Fruit fly (Drosophila melanogaster) whole organism, embryonic: ENCODE data around the gene Arl6IP1.
A peak's percentile ranks its signal among the peaks of the same experiment; 100 is the strongest.

ENCODE experiments used
- Awh ChIP-seq: fragments of 200-800 bp; sonication (Bioruptor generic); IDR thresholded peaks from 2 replicates; pipeline ENCODE4, ENCODE4 v1.3.6; 2022; ENCODE audit warnings: missing biosample characterization, missing genetic modification characterization
- B-H2 ChIP-seq: fragments of 200-800 bp; sonication (Bioruptor generic); optimal IDR thresholded peaks from 2 replicates; lab custom pipeline; 2018; ENCODE audit warnings: missing biosample characterization, mild to moderate bottlenecking, missing genetic modification characterization
- BEAF-32 ChIP-seq: fragments of 200-800 bp; sonication (Bioruptor generic); optimal IDR thresholded peaks from 3 replicates; lab custom pipeline; 2017; ENCODE audit warnings: missing biosample characterization, missing genetic modification characterization, mild to moderate bottlenecking, moderate library complexity, missing genetic modification reagents
- CG10543 ChIP-seq: fragments of 200-800 bp; sonication (Bioruptor generic); optimal IDR thresholded peaks from 3 replicates; lab custom pipeline; 2017; ENCODE audit warnings: missing biosample characterization, mild to moderate bottlenecking, missing genetic modification characterization, moderate library complexity
- CG10654 ChIP-seq: fragments of 200-800 bp; sonication (Bioruptor generic); optimal IDR thresholded peaks from 2 replicates; lab custom pipeline; 2016; ENCODE audit warnings: missing biosample characterization, missing genetic modification characterization
- CG11456 ChIP-seq: fragments of 200-800 bp; sonication (Bioruptor generic); IDR thresholded peaks from 3 replicates; pipeline ENCODE4 v1.3.6; 2022; ENCODE audit warnings: missing biosample characterization, missing genetic modification characterization
- CG12071 ChIP-seq: fragments of 200-800 bp; sonication (Bioruptor generic); optimal IDR thresholded peaks from 3 replicates; lab custom pipeline; 2018; ENCODE audit warnings: missing biosample characterization, mild to moderate bottlenecking, missing genetic modification characterization
- CG12299 ChIP-seq: fragments of 200-800 bp; sonication (Bioruptor generic); optimal IDR thresholded peaks from 2 replicates; lab custom pipeline; 2018; ENCODE audit warnings: missing biosample characterization, mild to moderate bottlenecking, missing genetic modification characterization
- CG1233 ChIP-seq: fragments of 200-800 bp; sonication (Bioruptor generic); optimal IDR thresholded peaks from 4 replicates; lab custom pipeline; 2018; ENCODE audit warnings: missing biosample characterization, mild to moderate bottlenecking, missing genetic modification characterization
- CG14441 ChIP-seq: fragments of 200-800 bp; sonication (Bioruptor generic); IDR thresholded peaks from 2 replicates; pipeline ENCODE4 v1.3.6; 2022; ENCODE audit warnings: missing biosample characterization, missing genetic modification characterization
- CG14710 ChIP-seq: fragments of 200-800 bp; sonication (Bioruptor generic); optimal IDR thresholded peaks from 3 replicates; lab custom pipeline; 2019; ENCODE audit warnings: missing biosample characterization, mild to moderate bottlenecking, missing genetic modification characterization, moderate library complexity
- CG15011 ChIP-seq: fragments of 200-800 bp; sonication (Bioruptor generic); optimal IDR thresholded peaks from 3 replicates; lab custom pipeline; 2018; ENCODE audit warnings: missing biosample characterization, mild to moderate bottlenecking, missing genetic modification characterization
- CG15696 ChIP-seq: fragments of 200-800 bp; sonication (Bioruptor generic); optimal IDR thresholded peaks from 2 replicates; lab custom pipeline; 2019; ENCODE audit warnings: missing biosample characterization, mild to moderate bottlenecking, missing genetic modification characterization, moderate library complexity
- CG31224 ChIP-seq: fragments of 200-800 bp; sonication (Bioruptor generic); IDR thresholded peaks from 2 replicates; pipeline ENCODE4 v1.3.6; 2022; ENCODE audit warnings: missing biosample characterization, missing genetic modification characterization
- CG5245 ChIP-seq: fragments of 200-800 bp; sonication (Bioruptor generic); optimal IDR thresholded peaks from 3 replicates; lab custom pipeline; 2016; ENCODE audit warnings: missing biosample characterization, missing genetic modification characterization
- CG7372 ChIP-seq: fragments of 200-800 bp; sonication (Bioruptor generic); IDR thresholded peaks from 2 replicates; pipeline ENCODE4 v1.3.6; 2022; ENCODE audit warnings: missing biosample characterization, missing genetic modification characterization
- CG7987 ChIP-seq: fragments of 200-800 bp; sonication (Bioruptor generic); optimal IDR thresholded peaks from 2 replicates; lab custom pipeline; 2018; ENCODE audit warnings: missing biosample characterization, mild to moderate bottlenecking, missing genetic modification characterization, moderate library complexity
- CG8290 ChIP-seq, 3 experiments: fragments of 200-800 bp; sonication (Bioruptor generic); optimal IDR thresholded peaks; 2 replicates each; lab custom pipeline; 2016 to 2019; ENCODE audit warnings: missing biosample characterization in 3 of 3, missing genetic modification characterization in 3 of 3, mild to moderate bottlenecking in 2 of 3, moderate library complexity in 1 of 3
- Ets65A ChIP-seq: fragments of 200-800 bp; sonication (Bioruptor generic); peaks from one replicate; lab custom pipeline; 2016; ENCODE audit warnings: missing biosample characterization, missing genetic modification characterization
- Ets97D ChIP-seq: fragments of 200-800 bp; sonication (Bioruptor generic); optimal IDR thresholded peaks from 3 replicates; lab custom pipeline; 2016; ENCODE audit warnings: missing biosample characterization, missing genetic modification characterization
- Gsc ChIP-seq: fragments of 200-800 bp; sonication (Bioruptor generic); IDR thresholded peaks from 2 replicates; pipeline ENCODE4 v1.3.6; 2022; ENCODE audit warnings: missing biosample characterization, missing genetic modification characterization
- HLH4C ChIP-seq: fragments of 200-800 bp; sonication (Bioruptor generic); IDR thresholded peaks from 3 replicates; pipeline ENCODE4 v1.3.6; 2022; ENCODE audit warnings: missing biosample characterization, missing genetic modification characterization; ENCODE audit not compliant: partially characterized antibody
- Hr3 ChIP-seq: fragments of 200-800 bp; sonication (Bioruptor generic); optimal IDR thresholded peaks from 3 replicates; lab custom pipeline; 2016; ENCODE audit warnings: missing biosample characterization, missing genetic modification characterization
- Hr51 ChIP-seq, 2 experiments: fragments of 200-800 bp; sonication (Bioruptor generic); optimal IDR thresholded peaks; 2 replicates in 1 of 2; 3 replicates in 1 of 2; lab custom pipeline; 2016 to 2018; ENCODE audit warnings: missing biosample characterization in 2 of 2, missing genetic modification characterization in 2 of 2, mild to moderate bottlenecking in 1 of 2, moderate library complexity in 1 of 2
- Max ChIP-seq: fragments of 200-800 bp; sonication (Bioruptor generic); optimal IDR thresholded peaks from 2 replicates; lab custom pipeline; 2016; ENCODE audit warnings: missing biosample characterization, mild to moderate bottlenecking, missing genetic modification characterization
- Rx ChIP-seq: fragments of 200-800 bp; sonication (Bioruptor generic); IDR thresholded peaks from 2 replicates; pipeline ENCODE4 v1.3.6; 2022; ENCODE audit warnings: missing biosample characterization, missing genetic modification characterization
- Sry-δ ChIP-seq: fragments of 200-800 bp; sonication (Bioruptor generic); optimal IDR thresholded peaks from 2 replicates; lab custom pipeline; 2016; ENCODE audit warnings: missing biosample characterization, missing genetic modification characterization
- YL-1 ChIP-seq: fragments of 200-800 bp; sonication (Bioruptor generic); optimal IDR thresholded peaks from 3 replicates; lab custom pipeline; 2017; ENCODE audit warnings: missing biosample characterization, mild to moderate bottlenecking, missing genetic modification characterization
- abd-A ChIP-seq: fragments of 200-800 bp; sonication (Bioruptor generic); optimal IDR thresholded peaks from 3 replicates; lab custom pipeline; 2019; ENCODE audit warnings: missing biosample characterization, mild to moderate bottlenecking, missing genetic modification characterization, moderate library complexity
- crol ChIP-seq: fragments of 200-800 bp; sonication (Bioruptor generic); IDR thresholded peaks from 2 replicates; pipeline ENCODE4 v1.3.6; 2022; ENCODE audit warnings: missing biosample characterization, missing genetic modification characterization
- dmrt99B ChIP-seq: fragments of 200-800 bp; sonication (Bioruptor generic); optimal IDR thresholded peaks from 2 replicates; lab custom pipeline; 2018; ENCODE audit warnings: missing biosample characterization, mild to moderate bottlenecking, missing genetic modification characterization, moderate library complexity
- fd102C ChIP-seq: fragments of 200-800 bp; sonication (Bioruptor generic); optimal IDR thresholded peaks from 2 replicates; lab custom pipeline; 2018; ENCODE audit warnings: missing biosample characterization, mild to moderate bottlenecking, missing genetic modification characterization, moderate library complexity
- fd3F ChIP-seq: fragments of 200-800 bp; sonication (Bioruptor generic); optimal IDR thresholded peaks from 2 replicates; lab custom pipeline; 2018; ENCODE audit warnings: missing biosample characterization, mild to moderate bottlenecking, missing genetic modification characterization, moderate library complexity
- fu2 ChIP-seq: fragments of 200-800 bp; sonication (Bioruptor generic); optimal IDR thresholded peaks from 2 replicates; lab custom pipeline; 2016; ENCODE audit warnings: missing biosample characterization, missing genetic modification characterization
- gcm2 ChIP-seq: fragments of 200-800 bp; sonication (Bioruptor generic); optimal IDR thresholded peaks from 2 replicates; lab custom pipeline; 2016; ENCODE audit warnings: missing biosample characterization, missing genetic modification characterization
- grn ChIP-seq: fragments of 200-800 bp; sonication (Bioruptor generic); optimal IDR thresholded peaks from 3 replicates; lab custom pipeline; 2017; ENCODE audit warnings: missing biosample characterization, missing genetic modification characterization
- hb ChIP-seq: fragments of 200-800 bp; sonication (Bioruptor generic); IDR thresholded peaks from 3 replicates; pipeline ENCODE4 v1.3.6; 2022; ENCODE audit warnings: missing biosample characterization, missing genetic modification characterization; ENCODE audit not compliant: partially characterized antibody
- inv ChIP-seq: fragments of 200-800 bp; sonication (Bioruptor generic); IDR thresholded peaks from 2 replicates; pipeline ENCODE4 v1.3.6; 2022; ENCODE audit warnings: missing biosample characterization, missing genetic modification characterization; ENCODE audit not compliant: partially characterized antibody
- jigr1 ChIP-seq: fragments of 200-800 bp; sonication (Bioruptor generic); IDR thresholded peaks from 3 replicates; pipeline ENCODE4 v1.3.6; 2022; ENCODE audit warnings: missing biosample characterization, missing genetic modification characterization
- kay ChIP-seq: fragments of 200-800 bp; sonication (Bioruptor generic); optimal IDR thresholded peaks from 2 replicates; lab custom pipeline; 2016; ENCODE audit warnings: missing biosample characterization, missing genetic modification characterization
- kni ChIP-seq: fragments of 200-800 bp; sonication (Bioruptor generic); optimal IDR thresholded peaks from 3 replicates; lab custom pipeline; 2017; ENCODE audit warnings: mild to moderate bottlenecking, missing biosample characterization, missing genetic modification reagents, missing genetic modification characterization
- lmd ChIP-seq: fragments of 200-800 bp; sonication (Bioruptor generic); IDR thresholded peaks from 2 replicates; pipeline ENCODE4 v1.3.6; 2022; ENCODE audit warnings: missing biosample characterization, missing genetic modification characterization
- mirr ChIP-seq: fragments of 200-800 bp; sonication (Bioruptor generic); optimal IDR thresholded peaks from 3 replicates; lab custom pipeline; 2018; ENCODE audit warnings: missing biosample characterization, mild to moderate bottlenecking, missing genetic modification characterization
- mld ChIP-seq: fragments of 200-800 bp; sonication (Bioruptor generic); IDR thresholded peaks from 3 replicates; pipeline ENCODE4 v1.3.6; 2022; ENCODE audit warnings: missing biosample characterization, missing genetic modification characterization; ENCODE audit not compliant: partially characterized antibody
- odd ChIP-seq: fragments of 200-800 bp; sonication (Bioruptor generic); optimal IDR thresholded peaks from 2 replicates; lab custom pipeline; 2017; ENCODE audit warnings: missing biosample characterization, mild to moderate bottlenecking, missing genetic modification characterization
- pb ChIP-seq: fragments of 200-800 bp; sonication (Bioruptor generic); optimal IDR thresholded peaks from 3 replicates; lab custom pipeline; 2016; ENCODE audit warnings: missing biosample characterization, missing genetic modification characterization
- ro ChIP-seq: fragments of 200-800 bp; sonication (Bioruptor generic); IDR thresholded peaks from 2 replicates; pipeline ENCODE4 v1.3.6; 2022; ENCODE audit warnings: missing biosample characterization, missing genetic modification characterization
- sima ChIP-seq: fragments of 200-800 bp; sonication (Bioruptor generic); optimal IDR thresholded peaks from 2 replicates; lab custom pipeline; 2016; ENCODE audit warnings: missing biosample characterization, missing genetic modification characterization
- sob ChIP-seq: fragments of 200-800 bp; sonication (Bioruptor generic); IDR thresholded peaks from 2 replicates; pipeline ENCODE4 v1.3.6; 2022; ENCODE audit warnings: missing biosample characterization, missing genetic modification characterization
- vfl ChIP-seq: fragments of 200-800 bp; sonication (Bioruptor generic); optimal IDR thresholded peaks from 2 replicates; lab custom pipeline; 2016; ENCODE audit warnings: missing biosample characterization, missing genetic modification characterization
- wek ChIP-seq: fragments of 200-800 bp; sonication (Bioruptor generic); optimal IDR thresholded peaks from 3 replicates; lab custom pipeline; 2018; ENCODE audit warnings: missing biosample characterization, mild to moderate bottlenecking, missing genetic modification characterization, moderate library complexity

The Arl6IP1 gene

dm6 chr3R:16650950-16651349 is 7.5 kb downstream of the Arl6IP1 start, which contains the start of gene Mettl4 (continued):
- TF ChIP-seq vfl (GFP tag; lab: Kevin White, UChicago) (no peak), Gsc (GFP tag; lab: Robert Waterston, UW) (no peak), CG11456 (no peak), abd-A (tag; lab: Kevin White, UChicago) (no peak), CG10654 (GFP tag; lab: Kevin White, UChicago) (no peak), kay (no peak), jigr1 (GFP tag; lab: Robert Waterston, UW) (no peak), inv (GFP tag; lab: Robert Waterston, UW) (0 out of 2 replicates have a peak, but pooled peaks have one; percentile 9), B-H2 (no peak), CG15696 (no peak), CG14441 (no peak), lmd (GFP tag; lab: Robert Waterston, UW) (no peak), Max (GFP tag; lab: Kevin White, UChicago) (no peak), Rx (GFP tag; lab: Robert Waterston, UW) (no peak), sob (GFP tag; lab: Robert Waterston, UW) (no peak), CG5245 (GFP tag; lab: Kevin White, UChicago) (no peak), hb (GFP tag; lab: Robert Waterston, UW) (peak; percentile 54; the same call in 1 of the 3 replicates), CG14710 (tag; lab: Kevin White, UChicago) (peak; percentile 21), mld (GFP tag; lab: Robert Waterston, UW) (no peak), Sry-δ (GFP tag; lab: Kevin White, UChicago) (peak; percentile 62), mirr (GFP tag; lab: Kevin White, UChicago) (no peak), CG7987 (GFP tag; lab: Kevin White, UChicago) (no peak), kni (GFP tag; lab: Kevin White, UChicago) (no peak), YL-1 (GFP tag; lab: Kevin White, UChicago) (no peak), sima (GFP tag; lab: Kevin White, UChicago) (no peak), grn (no peak), crol (no peak), BEAF-32 (GFP tag; lab: Kevin White, UChicago) (peak; percentile 73), CG12299 (tag; lab: Kevin White, UChicago) (no peak), CG15011 (GFP tag; lab: Kevin White, UChicago) (no peak), fu2 (GFP tag; lab: Kevin White, UChicago) (no peak), wek (GFP tag; lab: Kevin White, UChicago) (no peak), fd102C (GFP tag; lab: Kevin White, UChicago) (no peak), Hr3 (GFP tag; lab: Kevin White, UChicago) (no peak), Awh (GFP tag; lab: Robert Waterston, UW) (no peak), fd3F (no peak), Ets65A (GFP tag; lab: Kevin White, UChicago) (no peak), pb (GFP tag; lab: Kevin White, UChicago) (no peak), CG1233 (GFP tag; lab: Kevin White, UChicago) (no peak), CG8290 (GFP tag; optimal IDR thresholded peaks at IDR 0.05; lab: Kevin White, UChicago) (no peak), CG8290 (tag; optimal IDR thresholded peaks at IDR 0.05; lab: Kevin White, UChicago) (no peak), CG12071 (no peak), CG10543 (GFP tag; lab: Kevin White, UChicago) (no peak), gcm2 (GFP tag; lab: Kevin White, UChicago) (no peak), Ets97D (GFP tag; lab: Kevin White, UChicago) (peak; percentile 47), CG31224 (GFP tag; lab: Robert Waterston, UW) (no peak), ro (no peak), odd (GFP tag; lab: Kevin White, UChicago) (no peak), HLH4C (GFP tag; lab: Robert Waterston, UW) (peak; percentile 74), Hr51 (GFP tag; optimal IDR thresholded peaks at IDR 0.05; lab: Kevin White, UChicago) (no peak), dmrt99B (tag; lab: Kevin White, UChicago) (no peak), CG7372 (GFP tag; lab: Robert Waterston, UW) (no peak)
